Fruit fly (Drosophila melanogaster) whole organism, prepupa: Measurements from ENCODE around the gene alphaKap4.

Experiments used
- CG10631 ChIP-seq: fragments of 200-800 bp; sonication (Bioruptor generic); optimal IDR thresholded peaks from 2 replicates; lab custom pipeline; 2016; ENCODE audit warnings: missing biosample characterization, missing genetic modification characterization
- CG11294 ChIP-seq: fragments of 200-800 bp; sonication (Bioruptor generic); IDR thresholded peaks from 2 replicates; pipeline ENCODE4 v1.3.6; 2022; ENCODE audit warnings: missing biosample characterization, missing genetic modification characterization
- CG3032 ChIP-seq: fragments of 200-800 bp; optimal IDR thresholded peaks from 2 replicates; lab custom pipeline; 2019; ENCODE audit warnings: missing biosample characterization, mild to moderate bottlenecking, missing genetic modification characterization, moderate library complexity
- CG6276 ChIP-seq: fragments of 200-800 bp; sonication (Bioruptor generic); optimal IDR thresholded peaks from 2 replicates; lab custom pipeline; 2017; ENCODE audit warnings: missing biosample characterization, mild to moderate bottlenecking, missing genetic modification characterization
- CG8632 ChIP-seq: fragments of 200-800 bp; sonication (Bioruptor generic); optimal IDR thresholded peaks from 3 replicates; lab custom pipeline; 2016; ENCODE audit warnings: missing biosample characterization, missing genetic modification characterization
- Hr39 ChIP-seq: fragments of 200-800 bp; sonication (Bioruptor generic); optimal IDR thresholded peaks from 2 replicates; lab custom pipeline; 2016; ENCODE audit warnings: missing biosample characterization, missing genetic modification characterization
- Sox102F ChIP-seq: fragments of 200-800 bp; sonication (Bioruptor generic); optimal IDR thresholded peaks from 2 replicates; lab custom pipeline; 2016; ENCODE audit warnings: missing biosample characterization, mild to moderate bottlenecking, missing genetic modification characterization
- Sox15 ChIP-seq: fragments of 200-800 bp; sonication (Bioruptor generic); optimal IDR thresholded peaks from 3 replicates; lab custom pipeline; 2016; ENCODE audit warnings: missing biosample characterization, missing genetic modification characterization
- net ChIP-seq: fragments of 200-800 bp; sonication (Bioruptor generic); optimal IDR thresholded peaks from 3 replicates; lab custom pipeline; 2016; ENCODE audit warnings: missing biosample characterization, missing genetic modification characterization
- spab ChIP-seq: fragments of 200-800 bp; sonication (Bioruptor generic); optimal IDR thresholded peaks from 2 replicates; lab custom pipeline; 2017; ENCODE audit warnings: missing biosample characterization, mild to moderate bottlenecking, missing genetic modification characterization, missing genetic modification reagents
- topi ChIP-seq: fragments of 200-800 bp; sonication (Bioruptor generic); optimal IDR thresholded peaks from 3 replicates; lab custom pipeline; 2016; ENCODE audit warnings: missing biosample characterization, missing genetic modification characterization

dm6 chr3L:6052021-6052420 lies 41.2 kb upstream of the alphaKap4 start, which contains the start of gene Jon65Aii:
- TF ChIP-seq CG10631 (GFP tag; lab: Kevin White, UChicago) = no peak
- no peak for TF ChIP-seq CG11294
- TF ChIP-seq Hr39 = no peak
- no peak for TF ChIP-seq Sox15
- no peak for TF ChIP-seq CG6276 (GFP tag; lab: Kevin White, UChicago)
- TF ChIP-seq CG8632 (GFP tag; lab: Kevin White, UChicago) = no peak
- TF ChIP-seq net = no peak
- TF ChIP-seq spab (GFP tag; lab: Kevin White, UChicago) = no peak
- TF ChIP-seq CG3032 (tag; lab: Kevin White, UChicago) = no peak
- TF ChIP-seq Sox102F = no peak
- TF ChIP-seq topi (GFP tag; lab: Kevin White, UChicago) = no peak
